Worm (Caenorhabditis elegans): ENCODE results near the gene Y8A9A.2.

Gene Y8A9A.2

ce11 chrII:3823855-3824254 is 28.4 kb downstream of the Y8A9A.2 start, which contains the start of gene skr-15:
skr-15 (plus strand) TSS chrII:3824155.
- TF ChIP-seq ZK185.1 (tag; optimal IDR thresholded peaks at IDR 0.05; ENCODE audit: poor library complexity, severe bottlenecking) = no peak
- TF ChIP-seq unc-62 (GFP tag; optimal IDR thresholded peaks at IDR 0.05) = no peak
- TF ChIP-seq B0261.1 (tag; optimal IDR thresholded peaks at IDR 0.05) = no peak

ce11 chrII:3827801-3828200 is 32.4 kb downstream of the Y8A9A.2 start, which contains the start of gene F54D10.8:
F54D10.8 (minus strand) TSS chrII:3827901.
- TF ChIP-seq nfyb-1 (GFP tag; IDR thresholded peaks at IDR 0.05) = no peak
- TF ChIP-seq bed-2 (GFP tag; IDR thresholded peaks at IDR 0.05) = no peak
- TF ChIP-seq nfya-1 (tag; optimal IDR thresholded peaks at IDR 0.05; ENCODE audit: borderline replicate concordance, insufficient read depth) = no peak

- TF ChIP-seq F57C9.4 (tag; optimal IDR thresholded peaks at IDR 0.05) = no peak
- no peak for TF ChIP-seq B0019.2 (GFP tag; conservative IDR thresholded peaks at IDR 0.05)
- TF ChIP-seq unc-130 (GFP tag; optimal IDR thresholded peaks at IDR 0.05) = no peak
- TF ChIP-seq efl-1 (GFP tag; optimal IDR thresholded peaks at IDR 0.05) = no peak
- no peak for TF ChIP-seq aptf-2 (GFP tag; conservative IDR thresholded peaks at IDR 0.05)
- TF ChIP-seq let-607 (tag; optimal IDR thresholded peaks at IDR 0.05) = no peak
- no peak for TF ChIP-seq ztf-26 (tag; optimal IDR thresholded peaks at IDR 0.05)
- TF ChIP-seq him-1 (tag; optimal IDR thresholded peaks at IDR 0.05) = no peak
- no peak for TF ChIP-seq F22D6.2 (tag; optimal IDR thresholded peaks at IDR 0.05)
- TF ChIP-seq ceh-100 (GFP tag; IDR thresholded peaks at IDR 0.05) = no peak
- TF ChIP-seq athp-1 (tag; optimal IDR thresholded peaks at IDR 0.05) = no peak
- no peak for TF ChIP-seq ztf-6 (GFP tag; IDR thresholded peaks at IDR 0.05)
Measured at ce11 chrII:3829623-3830022, 34.2 kb downstream of the Y8A9A.2 start.

ce11 chrII:3832383-3832782 is 37.0 kb downstream of the Y8A9A.2 start, which contains the start of gene F54D10.9:
F54D10.9 (minus strand) TSS chrII:3832483.
- no peak for TF ChIP-seq ztf-6 (GFP tag; IDR thresholded peaks at IDR 0.05)
- TF ChIP-seq pha-4 (tag; optimal IDR thresholded peaks at IDR 0.05) = no peak
- TF ChIP-seq lir-1 (GFP tag; conservative IDR thresholded peaks at IDR 0.05) = no peak
- TF ChIP-seq rpc-1 (optimal IDR thresholded peaks at IDR 0.05) = no peak
- TF ChIP-seq rpc-1 (tag; optimal IDR thresholded peaks at IDR 0.05) = no peak
- TF ChIP-seq ceh-40 (GFP tag; IDR thresholded peaks at IDR 0.05) = no peak
- TF ChIP-seq hlh-26 (GFP tag; conservative IDR thresholded peaks at IDR 0.05) = no peak

ce11 chrII:3835915-3836314 is 40.5 kb downstream of the Y8A9A.2 start, which contains the start of gene oac-4:
oac-4 (minus strand) TSS chrII:3836015.
- no peak for TF ChIP-seq lir-1 (GFP tag; conservative IDR thresholded peaks at IDR 0.05)
- TF ChIP-seq mel-28 (tag; optimal IDR thresholded peaks at IDR 0.05; ENCODE audit: borderline replicate concordance) = no peak
- TF ChIP-seq cebp-1 (GFP tag; IDR thresholded peaks at IDR 0.05) = no peak
- TF ChIP-seq cebp-1 (tag; optimal IDR thresholded peaks at IDR 0.05) = no peak

- TF ChIP-seq F57C9.4 (tag; optimal IDR thresholded peaks at IDR 0.05) = no peak
- TF ChIP-seq ztf-18 (tag; optimal IDR thresholded peaks at IDR 0.05) = no peak
- no peak for TF ChIP-seq F55B11.4 (tag; optimal IDR thresholded peaks at IDR 0.05; ENCODE audit: borderline replicate concordance, insufficient read depth)
- TF ChIP-seq lir-1 (GFP tag; conservative IDR thresholded peaks at IDR 0.05) = no peak
- TF ChIP-seq akir-1 (GFP tag; optimal IDR thresholded peaks at IDR 0.05) = no peak
- TF ChIP-seq hsf-1 (GFP tag; IDR thresholded peaks at IDR 0.05) = no peak
- no peak for TF ChIP-seq Y95B8A.8 (GFP tag; IDR thresholded peaks at IDR 0.05)
- no peak for TF ChIP-seq B0261.1 (tag; optimal IDR thresholded peaks at IDR 0.05)
- TF ChIP-seq aptf-2 (GFP tag; conservative IDR thresholded peaks at IDR 0.05) = no peak
- no peak for TF ChIP-seq cebp-2 (GFP tag; IDR thresholded peaks at IDR 0.05)
- no peak for TF ChIP-seq egrh-3 (GFP tag; IDR thresholded peaks at IDR 0.05)
- no peak for TF ChIP-seq tbx-9 (tag; optimal IDR thresholded peaks at IDR 0.05; ENCODE audit: borderline replicate concordance)
- TF ChIP-seq F10E7.11 (tag; optimal IDR thresholded peaks at IDR 0.05) = no peak
- no peak for TF ChIP-seq hlh-26 (GFP tag; conservative IDR thresholded peaks at IDR 0.05)
- no peak for TF ChIP-seq somi-1 (GFP tag; optimal IDR thresholded peaks at IDR 0.05)
- no peak for TF ChIP-seq aptf-3 (GFP tag; IDR thresholded peaks at IDR 0.05)
- no peak for TF ChIP-seq die-1 (tag; optimal IDR thresholded peaks at IDR 0.05)
Measured at ce11 chrII:3839562-3839961, 44.1 kb downstream of the Y8A9A.2 start, which contains the start of gene C17A2.4. C17A2.4 (plus strand) TSS chrII:3839862.
